Worm (Caenorhabditis elegans): ENCODE measurements around the gene B0432.7.
"Not testable (repeated sequence)": the region's sequence is repeated elsewhere in the genome, so short reads cannot be mapped to it uniquely, and the experiment has no call there.

The B0432.7 gene

ce11 chrII:273872-274271 is at the start of gene B0432.7:
Gene B0432.7, minus strand, starts transcription at chrII:273972.
- TF ChIP-seq unc-62 (GFP tag; optimal IDR thresholded peaks at IDR 0.05): no peak

ce11 chrII:323048-323776 is 49.4 kb upstream of the B0432.7 start, which contains the start of gene K01A2.10:
Gene K01A2.10, minus strand, starts transcription at chrII:323098.
- TF ChIP-seq unc-62 (GFP tag; optimal IDR thresholded peaks at IDR 0.05): no peak

ce11 chrII:321183-321582 is 47.4 kb upstream of the B0432.7 start:
- TF ChIP-seq unc-62 (GFP tag; optimal IDR thresholded peaks at IDR 0.05): no peak

- TF ChIP-seq unc-62 (GFP tag; optimal IDR thresholded peaks at IDR 0.05): no peak
These were observed 47.0 kb upstream of the B0432.7 start for ce11 chrII:320783-321182.

ce11 chrII:319459-319858 is 45.7 kb upstream of the B0432.7 start, which contains the start of gene far-7:
Gene far-7, plus strand, starts transcription at chrII:319789.
- TF ChIP-seq unc-62 (GFP tag; optimal IDR thresholded peaks at IDR 0.05): no peak

ce11 chrII:313540-313939 is 39.8 kb upstream of the B0432.7 start:
- no peak for TF ChIP-seq unc-62 (GFP tag; optimal IDR thresholded peaks at IDR 0.05)

ce11 chrII:312110-312509 is 38.3 kb upstream of the B0432.7 start, which contains the start of gene mps-2:
Gene mps-2, minus strand, starts transcription at chrII:312210.
- TF ChIP-seq unc-62 (GFP tag; optimal IDR thresholded peaks at IDR 0.05): not testable (repeated sequence)

- TF ChIP-seq unc-62 (GFP tag; optimal IDR thresholded peaks at IDR 0.05): no peak
These were observed 33.4 kb upstream of the B0432.7 start, which contains the start of gene K01A2.4 for ce11 chrII:307154-307553. Gene K01A2.4, plus strand, starts transcription at chrII:307454.

- no peak for TF ChIP-seq unc-62 (GFP tag; optimal IDR thresholded peaks at IDR 0.05)
These were observed 31.9 kb upstream of the B0432.7 start, which contains the start of gene col-69 for ce11 chrII:305645-306044. Gene col-69, minus strand, starts transcription at chrII:305745.

ce11 chrII:303927-304711 is 30.3 kb upstream of the B0432.7 start:
- no peak for TF ChIP-seq unc-62 (GFP tag; optimal IDR thresholded peaks at IDR 0.05)

- TF ChIP-seq unc-62 (GFP tag; optimal IDR thresholded peaks at IDR 0.05): no peak
These were observed 27.4 kb upstream of the B0432.7 start, which contains the start of gene K01A2.5 for ce11 chrII:300977-301772. Gene K01A2.5, plus strand, starts transcription at chrII:301273.

- TF ChIP-seq unc-62 (GFP tag; optimal IDR thresholded peaks at IDR 0.05): no peak
These were observed 25.9 kb upstream of the B0432.7 start, which contains the start of gene K01A2.6 for ce11 chrII:299684-300083. Gene K01A2.6, plus strand, starts transcription at chrII:299984.

ce11 chrII:296911-297440 is 23.2 kb upstream of the B0432.7 start, which contains the start of the genes clec-117 and B0432.1:
Gene clec-117, minus strand, starts transcription at chrII:297011.
Gene B0432.1, plus strand, starts transcription at chrII:297390.
- TF ChIP-seq unc-62 (GFP tag; optimal IDR thresholded peaks at IDR 0.05): no peak

- no peak for TF ChIP-seq unc-62 (GFP tag; optimal IDR thresholded peaks at IDR 0.05)
These were observed 20.8 kb upstream of the B0432.7 start, which contains the start of gene B0432.11 for ce11 chrII:294606-295005. Gene B0432.11, minus strand, starts transcription at chrII:294706.

- TF ChIP-seq unc-62 (GFP tag; optimal IDR thresholded peaks at IDR 0.05): no peak
These were observed 16.5 kb upstream of the B0432.7 start, which contains the start of gene djr-1.1 for ce11 chrII:290282-290681. Gene djr-1.1, plus strand, starts transcription at chrII:290582.

All from whole organism, dauer.